Worm (Caenorhabditis elegans): ENCODE measurements around the gene cyp-13A3.

ce11 chrII:9828502-9828901 lies 35.4 kb upstream of the cyp-13A3 start:
- no peak for TF ChIP-seq pqm-1 (tag; optimal IDR thresholded peaks at IDR 0.05)
- no peak for TF ChIP-seq ttx-3 (tag; optimal IDR thresholded peaks at IDR 0.05)
